Fruit fly (Drosophila melanogaster) whole organism, pupa: ENCODE results near the gene Sras.

Experiments
- CG10348 ChIP-seq: fragments of 200-800 bp; sonication (Bioruptor generic); IDR thresholded peaks from 2 replicates; pipeline ENCODE4 v1.3.6; 2022; ENCODE audit warnings: missing biosample characterization, missing genetic modification characterization
- CG13204 ChIP-seq: fragments of 200-800 bp; sonication (Bioruptor generic); optimal IDR thresholded peaks from 2 replicates; lab custom pipeline; 2018; ENCODE audit warnings: missing biosample characterization, mild to moderate bottlenecking, missing genetic modification characterization, moderate library complexity
- CG14655 ChIP-seq: fragments of 200-800 bp; sonication (Bioruptor generic); optimal IDR thresholded peaks from 3 replicates; lab custom pipeline; 2017; ENCODE audit warnings: mild to moderate bottlenecking, missing biosample characterization, missing genetic modification reagents, missing genetic modification characterization
- CG15710 ChIP-seq: fragments of 200-800 bp; sonication (Bioruptor generic); optimal IDR thresholded peaks from 2 replicates; lab custom pipeline; 2018; ENCODE audit warnings: missing biosample characterization, mild to moderate bottlenecking, missing genetic modification characterization, moderate library complexity
- CG34367 ChIP-seq: fragments of 200-800 bp; sonication (Bioruptor generic); optimal IDR thresholded peaks from 2 replicates; lab custom pipeline; 2018; ENCODE audit warnings: missing biosample characterization, mild to moderate bottlenecking, missing genetic modification characterization
- EcR ChIP-seq: fragments of 200-800 bp; sonication (Bioruptor generic); optimal IDR thresholded peaks from 3 replicates; lab custom pipeline; 2019; ENCODE audit warnings: missing biosample characterization, missing genetic modification characterization, mild to moderate bottlenecking, moderate library complexity, missing genetic modification reagents
- Ets98B ChIP-seq: fragments of 200-800 bp; sonication (Bioruptor generic); IDR thresholded peaks from 2 replicates; pipeline ENCODE4 v1.3.6; 2022; ENCODE audit warnings: missing biosample characterization, missing genetic modification characterization
- Pif1A ChIP-seq: fragments of 200-800 bp; sonication (Bioruptor generic); optimal IDR thresholded peaks from 3 replicates; lab custom pipeline; 2016; ENCODE audit warnings: missing biosample characterization, missing genetic modification characterization
- Pif1B ChIP-seq: fragments of 200-800 bp; sonication (Bioruptor generic); optimal IDR thresholded peaks from 3 replicates; lab custom pipeline; 2016; ENCODE audit warnings: missing biosample characterization, missing genetic modification characterization
- fd96Ca ChIP-seq: fragments of 200-800 bp; sonication (Bioruptor generic); IDR thresholded peaks from 3 replicates; pipeline ENCODE4 v1.3.6; 2022; ENCODE audit warnings: missing biosample characterization, missing genetic modification characterization
- gl ChIP-seq: fragments of 200-800 bp; sonication (Bioruptor generic); optimal IDR thresholded peaks from 2 replicates; lab custom pipeline; 2018; ENCODE audit warnings: missing biosample characterization, mild to moderate bottlenecking, missing genetic modification characterization

dm6 chr3L:5522904-5523428 is 40.6 kb upstream of the Sras start:
- TF ChIP-seq CG13204 (GFP tag; lab: Kevin White, UChicago) (no peak), CG15710 (tag; lab: Kevin White, UChicago) (no peak), CG14655 (GFP tag; lab: Kevin White, UChicago) (no peak), EcR (GFP tag; lab: Kevin White, UChicago) (no peak), fd96Ca (GFP tag; lab: Robert Waterston, UW) (no peak), CG10348 (GFP tag; lab: Robert Waterston, UW) (no peak), gl (tag; lab: Kevin White, UChicago) (no peak), Pif1A (GFP tag; lab: Kevin White, UChicago) (no peak), CG34367 (no peak), Ets98B (GFP tag; lab: Robert Waterston, UW) (no peak), Pif1B (GFP tag; lab: Kevin White, UChicago) (no peak)
